Fruit fly (Drosophila melanogaster): ENCODE data around the gene CG14985.

Gene CG14985

DNA sequence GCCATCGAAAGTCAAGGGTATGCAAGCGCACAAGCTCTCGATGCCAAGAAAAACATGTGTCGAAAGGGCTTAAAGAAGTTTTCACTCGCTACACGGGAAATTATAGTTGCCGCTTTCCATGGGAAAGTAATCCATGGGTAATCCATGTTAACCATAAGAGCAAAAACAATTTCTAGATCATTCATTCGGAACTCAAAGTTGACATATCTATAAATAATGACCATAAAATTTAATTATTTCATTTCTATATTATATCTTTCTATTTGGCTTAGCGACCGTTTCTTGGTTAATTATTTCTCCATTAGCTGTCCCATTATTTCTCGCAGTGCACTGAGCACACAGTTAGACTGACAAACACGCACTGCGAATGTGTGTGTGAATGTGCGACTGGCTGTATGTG, 2.6 kb upstream of the CG14985 start (continued):
- TF ChIP-seq gcm (GFP tag; optimal IDR thresholded peaks at IDR 0.05) (no peak), Doc3 (GFP tag; IDR thresholded peaks at IDR 0.05; ENCODE audit: partially characterized antibody) (no peak), chif (GFP tag; optimal IDR thresholded peaks at IDR 0.05) (no peak), zen (tag; optimal IDR thresholded peaks at IDR 0.05) (no peak), CG6689 (GFP tag; IDR thresholded peaks at IDR 0.05) (peak; percentile 6; the same call in 1 of the 2 replicates), Xbp1 (GFP tag; optimal IDR thresholded peaks at IDR 0.05) (peak; percentile 54), CG9609 (GFP tag; optimal IDR thresholded peaks at IDR 0.05) (no peak), chn (GFP tag; optimal IDR thresholded peaks at IDR 0.05) (no peak), GATAe (GFP tag; conservative IDR thresholded peaks at IDR 0.05) (no peak), pum (GFP tag; optimal IDR thresholded peaks at IDR 0.05) (no peak), CG9797 (GFP tag; optimal IDR thresholded peaks at IDR 0.05) (no peak), CG2875 (GFP tag; optimal IDR thresholded peaks at IDR 0.05) (no peak), odd (GFP tag; optimal IDR thresholded peaks at IDR 0.05) (peak; percentile 32), Six4 (GFP tag; optimal IDR thresholded peaks at IDR 0.05) (no peak), CG42726 (GFP tag; IDR thresholded peaks at IDR 0.05; ENCODE audit: partially characterized antibody) (no peak), CG11093 (GFP tag; IDR thresholded peaks at IDR 0.05) (no peak), Doc2 (GFP tag; IDR thresholded peaks at IDR 0.05) (no peak), insv (GFP tag; optimal IDR thresholded peaks at IDR 0.05) (no peak), C15 (GFP tag; IDR thresholded peaks at IDR 0.05) (no peak), CG1024 (GFP tag; IDR thresholded peaks at IDR 0.05) (no peak), gro (GFP tag; optimal IDR thresholded peaks at IDR 0.05) (no peak), CG3847 (GFP tag; IDR thresholded peaks at IDR 0.05) (no peak), CG17612 (GFP tag; IDR thresholded peaks at IDR 0.05) (no peak), CG10274 (GFP tag; optimal IDR thresholded peaks at IDR 0.05) (no peak), Mes4 (GFP tag; optimal IDR thresholded peaks at IDR 0.05) (no peak), dimm (GFP tag; IDR thresholded peaks at IDR 0.05) (no peak), CG10366 (GFP tag; IDR thresholded peaks at IDR 0.05) (no peak; the same call in 1 of the 2 replicates), Dp (GFP tag; optimal IDR thresholded peaks at IDR 0.05) (no peak), phol (tag; optimal IDR thresholded peaks at IDR 0.05) (peak; percentile 8), CG4328 (GFP tag; optimal IDR thresholded peaks at IDR 0.05) (no peak), pros (GFP tag; optimal IDR thresholded peaks at IDR 0.05) (no peak), Myb (GFP tag; optimal IDR thresholded peaks at IDR 0.05) (no peak), da (GFP tag; optimal IDR thresholded peaks at IDR 0.05) (no peak), Aef1 (GFP tag; IDR thresholded peaks at IDR 0.05) (no peak), amos (GFP tag; IDR thresholded peaks at IDR 0.05; ENCODE audit: partially characterized antibody) (no peak), pb (GFP tag; optimal IDR thresholded peaks at IDR 0.05) (no peak), z (GFP tag; IDR thresholded peaks at IDR 0.05) (no peak), Gsc (GFP tag; IDR thresholded peaks at IDR 0.05) (no peak), CG4617 (GFP tag; optimal IDR thresholded peaks at IDR 0.05; ENCODE audit: borderline replicate concordance) (no peak), Sry-β (GFP tag; optimal IDR thresholded peaks at IDR 0.05) (no peak), Dip3 (GFP tag; optimal IDR thresholded peaks at IDR 0.05) (no peak), Rx (GFP tag; IDR thresholded peaks at IDR 0.05) (no peak), mirr (GFP tag; optimal IDR thresholded peaks at IDR 0.05) (no peak), NfI (GFP tag; optimal IDR thresholded peaks at IDR 0.05) (peak; percentile 45), Sin3A (optimal IDR thresholded peaks at IDR 0.05) (no peak), CG10267 (tag; optimal IDR thresholded peaks at IDR 0.05) (no peak), pfk (GFP tag; optimal IDR thresholded peaks at IDR 0.05) (no peak), Hsf (GFP tag; optimal IDR thresholded peaks at IDR 0.05) (peak; percentile 12), Sox102F (GFP tag; optimal IDR thresholded peaks at IDR 0.05) (peak; percentile 42), CG10959 (GFP tag; IDR thresholded peaks at IDR 0.05) (no peak), CG1233 (GFP tag; optimal IDR thresholded peaks at IDR 0.05) (no peak), CG6765 (GFP tag; optimal IDR thresholded peaks at IDR 0.05) (peak; percentile 4)

Measured in whole organism, embryonic.